Fruit fly (Drosophila melanogaster): Measurements from ENCODE around the gene LManVI.
A peak's percentile ranks its signal among the peaks of the same experiment; 100 is the strongest.

The LManVI gene

DNA sequence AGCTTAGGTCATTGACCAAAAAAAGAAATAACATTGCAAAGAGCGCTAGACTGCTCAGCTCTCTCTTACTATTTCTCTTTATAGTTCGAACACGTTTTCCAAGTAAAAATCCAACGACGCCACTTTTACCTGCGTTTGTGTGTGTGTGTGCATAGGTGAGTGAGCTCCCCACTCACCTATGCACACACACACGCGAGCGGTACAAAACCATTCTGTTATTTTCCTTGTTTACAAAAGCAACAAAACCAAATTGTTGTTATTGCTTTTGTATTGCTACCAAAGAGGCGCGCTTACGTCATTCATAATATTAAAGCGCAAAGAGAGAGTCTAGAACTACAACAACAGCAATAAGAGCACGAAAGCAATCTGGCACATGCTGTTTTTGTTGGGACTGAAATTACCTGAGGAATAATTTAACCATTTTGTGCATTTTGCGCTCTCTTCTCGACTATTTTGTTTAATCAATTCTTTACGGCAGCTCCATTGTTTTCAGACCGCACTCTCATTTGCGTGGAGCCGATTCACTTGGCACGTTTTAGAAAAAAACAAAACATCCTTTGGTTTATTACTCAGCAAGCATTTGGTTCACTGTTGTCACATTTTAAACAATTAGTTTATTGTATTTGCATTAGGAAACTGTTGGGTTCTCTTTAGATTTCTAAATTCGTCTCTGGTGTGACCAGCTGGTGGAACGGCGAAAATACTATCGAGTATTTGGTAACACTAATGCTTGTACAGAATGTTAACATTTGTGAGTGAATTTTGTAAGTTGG lies 40.9 kb downstream of the LManVI start, which contains the start of gene raw (continued):
- no peak for TF ChIP-seq pita (GFP tag; optimal IDR thresholded peaks at IDR 0.05)
- TF ChIP-seq Antp (GFP tag; optimal IDR thresholded peaks at IDR 0.05): no peak
- TF ChIP-seq CG11456 (GFP tag; IDR thresholded peaks at IDR 0.05): no peak
- TF ChIP-seq CG12071 (GFP tag; optimal IDR thresholded peaks at IDR 0.05): peak; percentile 3
- peak; percentile 28 for TF ChIP-seq CG13287 (GFP tag; IDR thresholded peaks at IDR 0.05; ENCODE audit: partially characterized antibody)
- no peak for TF ChIP-seq Stat92E (GFP tag; optimal IDR thresholded peaks at IDR 0.05)
- no peak for TF ChIP-seq CG6272 (GFP tag; IDR thresholded peaks at IDR 0.05)
- no peak for TF ChIP-seq CG14860 (GFP tag; IDR thresholded peaks at IDR 0.05; ENCODE audit: partially characterized antibody)
- no peak for TF ChIP-seq CG31388 (GFP tag; optimal IDR thresholded peaks at IDR 0.05)
- no peak for TF ChIP-seq CG4404 (GFP tag; IDR thresholded peaks at IDR 0.05)
- peak; percentile 12 for TF ChIP-seq CG3281 (GFP tag; optimal IDR thresholded peaks at IDR 0.05)
- no peak for TF ChIP-seq Dad (GFP tag; optimal IDR thresholded peaks at IDR 0.05)
- TF ChIP-seq stwl (tag; optimal IDR thresholded peaks at IDR 0.05): no peak

DNA sequence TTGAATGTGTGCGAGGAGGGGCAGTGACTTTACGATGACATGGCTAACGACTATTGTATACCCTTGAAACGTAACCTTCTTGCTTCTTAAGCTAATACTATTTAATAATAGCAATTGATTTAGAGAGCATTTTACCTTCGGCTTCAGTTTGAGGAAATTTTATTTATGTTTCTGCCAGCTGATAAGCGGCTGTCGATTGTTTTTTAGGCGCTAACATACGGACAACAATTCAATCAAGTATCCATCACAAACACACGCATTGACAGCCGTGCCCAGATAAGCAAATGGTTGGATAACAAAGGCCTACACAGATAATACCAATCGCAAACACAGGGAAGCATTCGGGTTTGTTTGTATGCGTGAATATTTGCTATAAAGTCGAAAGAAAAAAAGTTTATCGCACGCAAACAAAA lies 42.8 kb downstream of the LManVI start:
- TF ChIP-seq CG8924 (tag; optimal IDR thresholded peaks at IDR 0.05) (peak; percentile 49), gro (GFP tag; optimal IDR thresholded peaks at IDR 0.05) (peak; percentile 52), ems (GFP tag; optimal IDR thresholded peaks at IDR 0.05) (no peak), Deaf1 (tag; optimal IDR thresholded peaks at IDR 0.05) (no peak), trh (GFP tag; optimal IDR thresholded peaks at IDR 0.05) (no peak), MTF-1 (GFP tag; optimal IDR thresholded peaks at IDR 0.05; ENCODE audit: borderline replicate concordance) (no peak), CG17359 (tag; optimal IDR thresholded peaks at IDR 0.05) (peak; percentile 34), CG9817 (tag; optimal IDR thresholded peaks at IDR 0.05) (peak; percentile 39), CG4424 (GFP tag; optimal IDR thresholded peaks at IDR 0.05) (peak; percentile 31), Dek (tag; optimal IDR thresholded peaks at IDR 0.05) (peak; percentile 29), CG7556 (GFP tag; optimal IDR thresholded peaks at IDR 0.05) (peak; percentile 38), CG12219 (GFP tag; optimal IDR thresholded peaks at IDR 0.05) (peak; percentile 18), Ets97D (GFP tag; optimal IDR thresholded peaks at IDR 0.05) (no peak), Hey (tag; optimal IDR thresholded peaks at IDR 0.05) (peak; percentile 24), CG11085 (GFP tag; IDR thresholded peaks at IDR 0.05) (peak; percentile 26; the same call in 1 of the 2 replicates), unc-4 (GFP tag; IDR thresholded peaks at IDR 0.05; ENCODE audit: partially characterized antibody) (no peak), cg (GFP tag; optimal IDR thresholded peaks at IDR 0.05) (peak; percentile 48), CG4820 (GFP tag; optimal IDR thresholded peaks at IDR 0.05) (no peak), knrl (GFP tag; IDR thresholded peaks at IDR 0.05; ENCODE audit: partially characterized antibody) (no peak), PHDP (tag; optimal IDR thresholded peaks at IDR 0.05) (peak; percentile 59), CG4328 (GFP tag; optimal IDR thresholded peaks at IDR 0.05) (no peak), Bdp1 (GFP tag; optimal IDR thresholded peaks at IDR 0.05) (no peak), ranshi (GFP tag; IDR thresholded peaks at IDR 0.05) (0 out of 2 replicates have a peak, but pooled peaks have one; percentile 29), CG11695 (GFP tag; IDR thresholded peaks at IDR 0.05) (peak; percentile 37; the same call in 1 of the 3 replicates), CG8944 (GFP tag; optimal IDR thresholded peaks at IDR 0.05) (no peak), ssp (GFP tag; IDR thresholded peaks at IDR 0.05) (no peak), HLH4C (GFP tag; IDR thresholded peaks at IDR 0.05; ENCODE audit: partially characterized antibody) (no peak; the same call in 2 of the 3 replicates), GATAe (GFP tag; conservative IDR thresholded peaks at IDR 0.05) (peak; percentile 91), CG4404 (GFP tag; IDR thresholded peaks at IDR 0.05) (no peak), gfzf (GFP tag; optimal IDR thresholded peaks at IDR 0.05) (no peak), CG3407 (GFP tag; optimal IDR thresholded peaks at IDR 0.05) (no peak), ftz-f1 (GFP tag; optimal IDR thresholded peaks at IDR 0.05) (peak; percentile 21), Hand (GFP tag; optimal IDR thresholded peaks at IDR 0.05) (peak; percentile 40), CG13894 (tag; optimal IDR thresholded peaks at IDR 0.05) (peak; percentile 52), pnt (GFP tag; optimal IDR thresholded peaks at IDR 0.05) (no peak), dm (GFP tag; optimal IDR thresholded peaks at IDR 0.05) (no peak)

Measured in whole organism, embryonic.